Fruit fly (Drosophila melanogaster) whole organism, embryonic: ENCODE results near the gene TotM.
A peak's percentile ranks its signal among the peaks of the same experiment; 100 is the strongest.

ENCODE experiments used
- Atf-2 ChIP-seq: fragments of 200-800 bp; sonication (Bioruptor generic); optimal IDR thresholded peaks from 2 replicates; lab custom pipeline; 2016; ENCODE audit warnings: missing biosample characterization, missing genetic modification characterization
- CG10267 ChIP-seq: fragments of 200-800 bp; sonication (Bioruptor generic); optimal IDR thresholded peaks from 2 replicates; lab custom pipeline; 2018; ENCODE audit warnings: missing biosample characterization, mild to moderate bottlenecking, missing genetic modification characterization, moderate library complexity
- CG10431 ChIP-seq: fragments of 200-800 bp; sonication (Bioruptor generic); optimal IDR thresholded peaks from 3 replicates; lab custom pipeline; 2018; ENCODE audit warnings: missing biosample characterization, mild to moderate bottlenecking, missing genetic modification characterization
- CG10959 ChIP-seq: fragments of 200-800 bp; sonication (Bioruptor generic); IDR thresholded peaks from 2 replicates; pipeline ENCODE4 v1.3.6; 2022; ENCODE audit warnings: missing biosample characterization, missing genetic modification characterization
- CG11696 ChIP-seq: fragments of 200-800 bp; sonication (Bioruptor generic); IDR thresholded peaks from 2 replicates; pipeline ENCODE4 v1.3.6; 2022; ENCODE audit warnings: missing biosample characterization, missing genetic modification characterization
- CG13123 ChIP-seq: fragments of 200-800 bp; sonication (Bioruptor generic); optimal IDR thresholded peaks from 2 replicates; lab custom pipeline; 2016; ENCODE audit warnings: missing biosample characterization, missing genetic modification characterization
- CG13296 ChIP-seq: fragments of 200-800 bp; sonication (Bioruptor generic); optimal IDR thresholded peaks from 3 replicates; lab custom pipeline; 2018; ENCODE audit warnings: missing biosample characterization, mild to moderate bottlenecking, missing genetic modification characterization
- CG14050 ChIP-seq: fragments of 200-800 bp; sonication (Bioruptor generic); IDR thresholded peaks from 3 replicates; pipeline ENCODE4 v1.3.6; 2022; ENCODE audit warnings: missing biosample characterization, missing genetic modification characterization
- CG14710 ChIP-seq: fragments of 200-800 bp; sonication (Bioruptor generic); optimal IDR thresholded peaks from 3 replicates; lab custom pipeline; 2019; ENCODE audit warnings: missing biosample characterization, mild to moderate bottlenecking, missing genetic modification characterization, moderate library complexity
- CG16815 ChIP-seq: fragments of 200-800 bp; sonication (Bioruptor generic); optimal IDR thresholded peaks from 3 replicates; lab custom pipeline; 2017; ENCODE audit warnings: missing biosample characterization, mild to moderate bottlenecking, missing genetic modification characterization
- CG17328 ChIP-seq: fragments of 200-800 bp; sonication (Bioruptor generic); IDR thresholded peaks from 2 replicates; pipeline ENCODE4 v1.3.6; 2022; ENCODE audit warnings: missing biosample characterization, missing genetic modification characterization
- CG17568 ChIP-seq: fragments of 200-800 bp; sonication (Bioruptor generic); optimal IDR thresholded peaks from 2 replicates; lab custom pipeline; 2018; ENCODE audit warnings: missing biosample characterization, mild to moderate bottlenecking, missing genetic modification characterization, moderate library complexity
- CG17802 ChIP-seq: fragments of 200-800 bp; sonication (Bioruptor generic); optimal IDR thresholded peaks from 2 replicates; lab custom pipeline; 2018; ENCODE audit warnings: missing biosample characterization, mild to moderate bottlenecking, missing genetic modification characterization, moderate library complexity
- CG34224 ChIP-seq: fragments of 200-800 bp; sonication (Bioruptor generic); IDR thresholded peaks from 3 replicates; pipeline ENCODE4 v1.3.6; 2022; ENCODE audit warnings: missing biosample characterization, missing genetic modification characterization; ENCODE audit not compliant: partially characterized antibody
- CG4854 ChIP-seq: fragments of 200-800 bp; sonication (Bioruptor generic); optimal IDR thresholded peaks from 2 replicates; lab custom pipeline; 2016; ENCODE audit warnings: missing biosample characterization, missing genetic modification characterization, inconsistent platforms
- CG6175 ChIP-seq: fragments of 200-800 bp; sonication (Bioruptor generic); IDR thresholded peaks from 3 replicates; pipeline ENCODE4 v1.3.6; 2022; ENCODE audit warnings: missing biosample characterization, missing genetic modification characterization
- CG6765 ChIP-seq: fragments of 200-800 bp; sonication (Bioruptor generic); optimal IDR thresholded peaks from 3 replicates; lab custom pipeline; 2017; ENCODE audit warnings: missing biosample characterization, mild to moderate bottlenecking, missing genetic modification characterization
- CG6854 ChIP-seq: fragments of 200-800 bp; sonication (Bioruptor generic); optimal IDR thresholded peaks from 3 replicates; lab custom pipeline; 2017; ENCODE audit warnings: missing biosample characterization, mild to moderate bottlenecking, missing genetic modification characterization
- CG7372 ChIP-seq: fragments of 200-800 bp; sonication (Bioruptor generic); IDR thresholded peaks from 2 replicates; pipeline ENCODE4 v1.3.6; 2022; ENCODE audit warnings: missing biosample characterization, missing genetic modification characterization
- CG7963 ChIP-seq: fragments of 200-800 bp; sonication (Bioruptor generic); IDR thresholded peaks from 3 replicates; pipeline ENCODE4 v1.3.6; 2022; ENCODE audit warnings: missing biosample characterization, missing genetic modification characterization; ENCODE audit not compliant: partially characterized antibody
- CG8359 ChIP-seq: fragments of 200-800 bp; sonication (Bioruptor generic); optimal IDR thresholded peaks from 2 replicates; lab custom pipeline; 2017; ENCODE audit warnings: missing biosample characterization, mild to moderate bottlenecking, missing genetic modification characterization, borderline replicate concordance
- CG9817 ChIP-seq: fragments of 200-800 bp; sonication (Bioruptor generic); optimal IDR thresholded peaks from 2 replicates; lab custom pipeline; 2018; ENCODE audit warnings: missing biosample characterization, mild to moderate bottlenecking, missing genetic modification characterization, moderate library complexity
- CTCF ChIP-seq: fragments of 200-800 bp; sonication (Bioruptor generic); optimal IDR thresholded peaks from 2 replicates; lab custom pipeline; 2017; ENCODE audit warnings: missing biosample characterization, mild to moderate bottlenecking, missing genetic modification characterization, moderate library complexity
- D ChIP-seq, 2 experiments: fragments of 200-800 bp in 1 of 2; fragments of >200 bp in 1 of 2; sonication (Bioruptor generic) in 1 of 2; optimal IDR thresholded peaks; 2 replicates in 1 of 2; 3 replicates in 1 of 2; lab custom pipeline; 2017; ENCODE audit warnings: mild to moderate bottlenecking in 1 of 2, missing biosample characterization in 1 of 2, missing genetic modification characterization in 1 of 2, missing genetic modification reagents in 1 of 2
- Hey ChIP-seq: fragments of 200-800 bp; sonication (Bioruptor generic); optimal IDR thresholded peaks from 3 replicates; lab custom pipeline; 2018; ENCODE audit warnings: missing biosample characterization, mild to moderate bottlenecking, missing genetic modification characterization
- Hmx ChIP-seq: fragments of 200-800 bp; sonication (Bioruptor generic); optimal IDR thresholded peaks from 2 replicates; lab custom pipeline; 2016; ENCODE audit warnings: missing biosample characterization, missing genetic modification characterization
- Hr51 ChIP-seq, 2 experiments: fragments of 200-800 bp; sonication (Bioruptor generic); optimal IDR thresholded peaks; 2 replicates in 1 of 2; 3 replicates in 1 of 2; lab custom pipeline; 2016 to 2018; ENCODE audit warnings: missing biosample characterization in 2 of 2, missing genetic modification characterization in 2 of 2, mild to moderate bottlenecking in 1 of 2, moderate library complexity in 1 of 2
- Lhr ChIP-seq: fragments of 200-800 bp; sonication (Bioruptor generic); optimal IDR thresholded peaks from 3 replicates; lab custom pipeline; 2017; ENCODE audit warnings: mild to moderate bottlenecking, missing biosample characterization, missing genetic modification reagents, missing genetic modification characterization
- Mes4 ChIP-seq: fragments of 200-800 bp; sonication (Bioruptor generic); optimal IDR thresholded peaks from 2 replicates; lab custom pipeline; 2016; ENCODE audit warnings: missing biosample characterization, missing genetic modification characterization
- Ravus ChIP-seq: fragments of 200-800 bp; sonication (Bioruptor generic); IDR thresholded peaks from 2 replicates; pipeline ENCODE4 v1.3.6; 2022; ENCODE audit warnings: missing biosample characterization, missing genetic modification characterization
- az2 ChIP-seq: fragments of 200-800 bp; sonication (Bioruptor generic); optimal IDR thresholded peaks from 3 replicates; lab custom pipeline; 2016; ENCODE audit warnings: missing biosample characterization, missing genetic modification characterization
- bigmax ChIP-seq: fragments of 200-800 bp; sonication (Bioruptor generic); optimal IDR thresholded peaks from 2 replicates; lab custom pipeline; 2018; ENCODE audit warnings: missing biosample characterization, mild to moderate bottlenecking, missing genetic modification characterization
- cad ChIP-seq: fragments of >200 bp; optimal IDR thresholded peaks from 2 replicates; lab custom pipeline; 2017; ENCODE audit warnings: missing biosample characterization, missing genetic modification characterization
- esg ChIP-seq: fragments of 200-800 bp; sonication (Bioruptor generic); conservative IDR thresholded peaks from 2 replicates; pipeline ENCODE4 v1.3.6; 2022; ENCODE audit warnings: missing biosample characterization, missing genetic modification characterization
- her ChIP-seq: fragments of 200-800 bp; sonication (Bioruptor generic); optimal IDR thresholded peaks from 2 replicates; lab custom pipeline; 2016; ENCODE audit warnings: missing biosample characterization, missing genetic modification characterization
- insv ChIP-seq, 2 experiments: fragments of 200-800 bp; sonication (Bioruptor generic); optimal IDR thresholded peaks; 3 replicates each; lab custom pipeline; 2016 to 2018; ENCODE audit warnings: missing biosample characterization in 2 of 2, missing genetic modification characterization in 2 of 2
- ken ChIP-seq: fragments of 200-800 bp; sonication (Bioruptor generic); IDR thresholded peaks from 3 replicates; pipeline ENCODE4 v1.3.6; 2022; ENCODE audit warnings: missing biosample characterization, missing genetic modification characterization
- kni ChIP-seq: fragments of 200-800 bp; sonication (Bioruptor generic); optimal IDR thresholded peaks from 3 replicates; lab custom pipeline; 2017; ENCODE audit warnings: mild to moderate bottlenecking, missing biosample characterization, missing genetic modification reagents, missing genetic modification characterization
- lola ChIP-seq, 3 experiments: fragments of >200 bp in 2 of 3; fragments of 200-800 bp in 1 of 3; sonication (Bioruptor generic) in 1 of 3; optimal IDR thresholded peaks; 2 replicates each; lab custom pipeline; 2017 to 2019; ENCODE audit warnings: missing biosample characterization in 3 of 3, missing genetic modification characterization in 3 of 3, mild to moderate bottlenecking in 1 of 3, moderate library complexity in 1 of 3
- maf-S ChIP-seq: fragments of 200-800 bp; sonication (Bioruptor generic); optimal IDR thresholded peaks from 2 replicates; lab custom pipeline; 2016; ENCODE audit warnings: missing biosample characterization, missing genetic modification characterization
- nerfin-1 ChIP-seq: fragments of 200-800 bp; sonication (Bioruptor generic); optimal IDR thresholded peaks from 3 replicates; lab custom pipeline; 2019; ENCODE audit warnings: missing biosample characterization, mild to moderate bottlenecking, missing genetic modification characterization, moderate library complexity
- nmo ChIP-seq: fragments of 200-800 bp; sonication (Bioruptor generic); optimal IDR thresholded peaks from 2 replicates; lab custom pipeline; 2018; ENCODE audit warnings: missing biosample characterization, mild to moderate bottlenecking, missing genetic modification characterization, moderate library complexity
- otp ChIP-seq: fragments of 200-800 bp; sonication (Bioruptor generic); IDR thresholded peaks from 3 replicates; pipeline ENCODE4, ENCODE4 v1.3.6; 2022; ENCODE audit warnings: missing biosample characterization, missing genetic modification characterization
- pros ChIP-seq: fragments of 200-800 bp; sonication (Bioruptor generic); optimal IDR thresholded peaks from 3 replicates; lab custom pipeline; 2019; ENCODE audit warnings: missing biosample characterization, mild to moderate bottlenecking, missing genetic modification characterization, moderate library complexity
- pum ChIP-seq: fragments of 200-800 bp; sonication (Bioruptor generic); optimal IDR thresholded peaks from 2 replicates; lab custom pipeline; 2016; ENCODE audit warnings: missing biosample characterization, missing genetic modification characterization
- repo ChIP-seq: fragments of 200-800 bp; sonication (Bioruptor generic); optimal IDR thresholded peaks from 2 replicates; lab custom pipeline; 2016; ENCODE audit warnings: missing biosample characterization, missing genetic modification characterization
- tin ChIP-seq: fragments of 200-800 bp; sonication (Bioruptor generic); optimal IDR thresholded peaks from 3 replicates; lab custom pipeline; 2016; ENCODE audit warnings: missing biosample characterization, missing genetic modification characterization
- vnd ChIP-seq: fragments of 200-800 bp; sonication (Bioruptor generic); IDR thresholded peaks from 3 replicates; pipeline ENCODE4 v1.3.6; 2022; ENCODE audit warnings: missing biosample characterization, missing genetic modification characterization; ENCODE audit not compliant: partially characterized antibody
- zen2 ChIP-seq: fragments of 200-800 bp; sonication (Bioruptor generic); IDR thresholded peaks from 3 replicates; pipeline ENCODE4 v1.3.6; 2022; ENCODE audit warnings: missing biosample characterization, missing genetic modification characterization; ENCODE audit not compliant: partially characterized antibody

Gene TotM

dm6 chr2L:5342119-5342817 is 12.6 kb downstream of the TotM start, which contains the start of gene Acsf2 (continued):
- TF ChIP-seq vnd (GFP tag; lab: Robert Waterston, UW) (no peak), zen2 (GFP tag; lab: Robert Waterston, UW) (no peak), kni (GFP tag; lab: Kevin White, UChicago) (no peak), otp (peak; percentile 73), CG7372 (GFP tag; lab: Robert Waterston, UW) (peak; percentile 98), CG14050 (peak; percentile 89), repo (GFP tag; lab: Kevin White, UChicago) (peak; percentile 79), CTCF (GFP tag; lab: Kevin White, UChicago) (peak; percentile 21), ken (peak; percentile 79), Atf-2 (GFP tag; lab: Kevin White, UChicago) (peak; percentile 89), CG8359 (GFP tag; lab: Kevin White, UChicago) (peak; percentile 41), CG17328 (GFP tag; lab: Robert Waterston, UW) (peak; percentile 71), CG13296 (peak; percentile 98), Hr51 (GFP tag; optimal IDR thresholded peaks at IDR 0.05; lab: Kevin White, UChicago) (peak; percentile 95 to 97), tin (GFP tag; lab: Kevin White, UChicago) (peak; percentile 85), CG10959 (GFP tag; lab: Robert Waterston, UW) (no peak), CG6175 (GFP tag; lab: Robert Waterston, UW) (peak; percentile 93), CG6854 (GFP tag; lab: Kevin White, UChicago) (peak; percentile 94), CG17802 (peak; percentile 8), Mes4 (GFP tag; lab: Kevin White, UChicago) (peak; percentile 70), CG11696 (GFP tag; lab: Robert Waterston, UW) (peak; percentile 84), CG10267 (tag; lab: Kevin White, UChicago) (peak; percentile 82), D (optimal IDR thresholded peaks at IDR 0.05; lab: Kevin White, UChicago) (no peak), D (GFP tag; optimal IDR thresholded peaks at IDR 0.05; lab: Kevin White, UChicago) (peak; percentile 33), bigmax (no peak), lola (GFP tag; optimal IDR thresholded peaks at IDR 0.05; lab: Kevin White, UChicago) (no peak), CG34224 (GFP tag; lab: Robert Waterston, UW) (no peak), cad (GFP tag; lab: Kevin White, UChicago) (no peak), pros (GFP tag; lab: Kevin White, UChicago) (no peak), maf-S (GFP tag; lab: Kevin White, UChicago) (peak; percentile 95), CG13123 (GFP tag; lab: Kevin White, UChicago) (peak; percentile 75), CG6765 (GFP tag; lab: Kevin White, UChicago) (peak; percentile 95), CG10431 (GFP tag; lab: Kevin White, UChicago) (no peak), CG16815 (peak; percentile 95), Hmx (GFP tag; lab: Kevin White, UChicago) (peak; percentile 94), esg (peak; percentile 93), CG4854 (GFP tag; lab: Kevin White, UChicago) (peak; percentile 92), her (GFP tag; lab: Kevin White, UChicago) (peak; percentile 92), CG17568 (peak; percentile 86), CG9817 (tag; lab: Kevin White, UChicago) (peak; percentile 98), Ravus (GFP tag; lab: Robert Waterston, UW) (peak; percentile 86), CG7963 (GFP tag; lab: Robert Waterston, UW) (no peak), Hey (tag; lab: Kevin White, UChicago) (peak; percentile 73), nmo (GFP tag; lab: Kevin White, UChicago) (peak; percentile 94), pum (GFP tag; lab: Kevin White, UChicago) (peak; percentile 88), Lhr (GFP tag; lab: Kevin White, UChicago) (no peak), nerfin-1 (tag; lab: Kevin White, UChicago) (peak; percentile 77), az2 (GFP tag; lab: Kevin White, UChicago) (peak; percentile 80), insv (GFP tag; optimal IDR thresholded peaks at IDR 0.05; lab: Kevin White, UChicago) (peak; percentile 24 to 56), CG14710 (tag; lab: Kevin White, UChicago) (peak; percentile 13)
